Fruit fly (Drosophila melanogaster): ENCODE measurements around the gene Gr22e.

Gene Gr22e

dm6 chr2L:1737057-1737581 lies 46.7 kb upstream of the Gr22e start (continued):
- TF ChIP-seq sens (GFP tag): peak; percentile 99
- TF ChIP-seq CG4404 (GFP tag; IDR thresholded peaks at IDR 0.05): peak; percentile 89
- peak; percentile 55; the same call in 1 of the 3 replicates for TF ChIP-seq Mrtf (GFP tag; IDR thresholded peaks at IDR 0.05)
- no peak for TF ChIP-seq vnd (GFP tag; IDR thresholded peaks at IDR 0.05; ENCODE audit: partially characterized antibody)
- peak; percentile 89 for TF ChIP-seq cato (GFP tag; optimal IDR thresholded peaks at IDR 0.05; ENCODE audit: borderline replicate concordance)
- peak; percentile 74 for TF ChIP-seq slou (GFP tag; optimal IDR thresholded peaks at IDR 0.05)
- peak; percentile 59 for TF ChIP-seq CG2116 (GFP tag; optimal IDR thresholded peaks at IDR 0.05)
- peak; percentile 76 for TF ChIP-seq H15 (GFP tag; IDR thresholded peaks at IDR 0.05)
- no peak for TF ChIP-seq h (optimal IDR thresholded peaks at IDR 0.05)
- TF ChIP-seq Doc3 (GFP tag; IDR thresholded peaks at IDR 0.05; ENCODE audit: partially characterized antibody): no peak
- no peak for TF ChIP-seq sc (optimal IDR thresholded peaks at IDR 0.05)
- peak; percentile 90 for TF ChIP-seq sc (GFP tag; optimal IDR thresholded peaks at IDR 0.05)
- peak; percentile 59; the same call in 2 of the 3 replicates for TF ChIP-seq CG3726 (GFP tag; IDR thresholded peaks at IDR 0.05)
- no peak; the same call in 1 of the 2 replicates for TF ChIP-seq sens-2 (GFP tag; IDR thresholded peaks at IDR 0.05)
- no peak for TF ChIP-seq sug (tag; optimal IDR thresholded peaks at IDR 0.05)
- peak; percentile 85; the same call in 3 of the 4 replicates for TF ChIP-seq chinmo (GFP tag; IDR thresholded peaks at IDR 0.05; ENCODE audit: partially characterized antibody)
- TF ChIP-seq CG18619 (GFP tag; optimal IDR thresholded peaks at IDR 0.05): peak; percentile 89
- peak; percentile 25; the same call in 1 of the 2 replicates for TF ChIP-seq amos (GFP tag; IDR thresholded peaks at IDR 0.05; ENCODE audit: partially characterized antibody)
- peak; percentile 53 for TF ChIP-seq vfl (GFP tag; optimal IDR thresholded peaks at IDR 0.05)
- TF ChIP-seq CG2120 (GFP tag; optimal IDR thresholded peaks at IDR 0.05): peak; percentile 94
- TF ChIP-seq fu2 (GFP tag; optimal IDR thresholded peaks at IDR 0.05): peak; percentile 83
- TF ChIP-seq CG32767 (GFP tag; IDR thresholded peaks at IDR 0.05): peak; percentile 83; the same call in 1 of the 2 replicates
- peak; percentile 61 for TF ChIP-seq Neu2 (GFP tag; optimal IDR thresholded peaks at IDR 0.05; ENCODE audit: borderline replicate concordance)
- TF ChIP-seq hkb (optimal IDR thresholded peaks at IDR 0.05): no peak
- peak; percentile 84 for TF ChIP-seq hkb (GFP tag; IDR thresholded peaks at IDR 0.05)
- TF ChIP-seq disco-r (GFP tag; optimal IDR thresholded peaks at IDR 0.05): peak; percentile 85
- peak in 1 of 2 experiments; percentile 47 for TF ChIP-seq tll (GFP tag; optimal IDR thresholded peaks at IDR 0.05)
- TF ChIP-seq CG13775 (GFP tag; optimal IDR thresholded peaks at IDR 0.05): peak; percentile 84
- TF ChIP-seq Dad (GFP tag; optimal IDR thresholded peaks at IDR 0.05): peak; percentile 80
- TF ChIP-seq slp2 (GFP tag; optimal IDR thresholded peaks at IDR 0.05): peak; percentile 94
- peak; percentile 27 for TF ChIP-seq CG10543 (GFP tag; optimal IDR thresholded peaks at IDR 0.05)
- 0 out of 2 replicates have a peak, but pooled peaks have one; percentile 32 for TF ChIP-seq unc-4 (GFP tag; IDR thresholded peaks at IDR 0.05; ENCODE audit: partially characterized antibody)
- peak; percentile 66 for TF ChIP-seq CG33213 (GFP tag; optimal IDR thresholded peaks at IDR 0.05)
- peak; percentile 87 for TF ChIP-seq CG9215 (GFP tag; IDR thresholded peaks at IDR 0.05)
- TF ChIP-seq CG10654 (GFP tag; optimal IDR thresholded peaks at IDR 0.05): peak; percentile 83
- peak; percentile 89 for TF ChIP-seq CG7556 (GFP tag; optimal IDR thresholded peaks at IDR 0.05)
- TF ChIP-seq CG6254 (GFP tag; optimal IDR thresholded peaks at IDR 0.05): peak; percentile 77
- TF ChIP-seq CG15696 (tag; optimal IDR thresholded peaks at IDR 0.05): peak; percentile 57
- TF ChIP-seq ttk (GFP tag; IDR thresholded peaks at IDR 0.05): peak; percentile 86
- TF ChIP-seq mld (GFP tag; IDR thresholded peaks at IDR 0.05; ENCODE audit: partially characterized antibody): no peak
- TF ChIP-seq Sry-δ (GFP tag; optimal IDR thresholded peaks at IDR 0.05): peak; percentile 44
- TF ChIP-seq CG7839 (tag; optimal IDR thresholded peaks at IDR 0.05): peak; percentile 78
- peak; percentile 48; the same call in 1 of the 2 replicates for TF ChIP-seq CG11085 (GFP tag; IDR thresholded peaks at IDR 0.05)
- TF ChIP-seq CG6791 (GFP tag; IDR thresholded peaks at IDR 0.05; ENCODE audit: partially characterized antibody): 0 out of 3 replicates have a peak, but pooled peaks have one; percentile 39
- peak; percentile 80 for TF ChIP-seq CG3281 (GFP tag; optimal IDR thresholded peaks at IDR 0.05)
- peak; percentile 83 for TF ChIP-seq E2f1 (GFP tag; IDR thresholded peaks at IDR 0.05)
- peak; percentile 90 for TF ChIP-seq CG18262 (tag; optimal IDR thresholded peaks at IDR 0.05)
- TF ChIP-seq Dek (tag; optimal IDR thresholded peaks at IDR 0.05): peak; percentile 73
- no peak for TF ChIP-seq Nf-YC (tag; optimal IDR thresholded peaks at IDR 0.05)
- TF ChIP-seq Side (GFP tag; optimal IDR thresholded peaks at IDR 0.05): peak; percentile 88

Data from whole organism, embryonic.